Worm (Caenorhabditis elegans): ENCODE measurements around the gene Y51A2B.9.

DNA sequence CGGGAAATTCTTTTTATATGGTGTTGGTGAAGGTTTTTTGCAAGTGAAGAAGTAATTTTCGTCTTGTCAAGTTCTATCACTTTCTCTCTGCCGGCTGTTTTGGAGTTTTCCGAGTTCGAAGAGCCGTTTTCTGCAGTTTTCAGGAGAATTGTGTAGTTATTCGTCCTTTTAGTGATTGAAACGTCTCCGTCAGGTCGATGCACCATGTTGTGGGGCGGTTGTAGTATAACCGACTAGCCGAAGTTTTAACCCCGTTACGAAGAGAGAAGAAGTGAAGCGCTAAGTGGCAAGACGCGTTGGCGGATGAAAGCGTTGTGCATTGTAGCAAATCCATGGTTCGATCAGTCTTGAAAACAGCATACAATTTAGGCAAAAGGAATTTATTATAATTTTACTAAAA lies 7.2 kb upstream of the Y51A2B.9 start:
- TF ChIP-seq fkh-8 (tag; optimal IDR thresholded peaks at IDR 0.05) (no peak), snpc-4 (tag; optimal IDR thresholded peaks at IDR 0.05) (no peak), fkh-10 (GFP tag; optimal IDR thresholded peaks at IDR 0.05) (no peak), aly-2 (tag; optimal IDR thresholded peaks at IDR 0.05) (no peak), elt-2 (tag; optimal IDR thresholded peaks at IDR 0.05) (no peak), nhr-90 (tag; optimal IDR thresholded peaks at IDR 0.05; ENCODE audit: poor library complexity) (no peak), ama-1 (optimal IDR thresholded peaks at IDR 0.05) (no peak), sup-37 (GFP tag; optimal IDR thresholded peaks at IDR 0.05) (no peak), lin-13 (GFP tag; optimal IDR thresholded peaks at IDR 0.05) (no peak), jun-1 (tag; optimal IDR thresholded peaks at IDR 0.05) (no peak), nhr-85 (tag) (no peak)
